Worm (Caenorhabditis elegans) whole organism, L4 larva: ENCODE measurements around the gene sqv-2.
A peak's percentile ranks its signal among the peaks of the same experiment; 100 is the strongest.

Source experiments
- D1046.2 ChIP-seq: fragments of 200-800 bp; sonication (Bioruptor generic); IDR thresholded peaks from 2 replicates; pipeline ENCODE4 v1.3.6; 2022; ENCODE audit warnings: missing genetic modification characterization, missing compliant biosample characterization
- F49E8.2 ChIP-seq: sonication (generic microtip); optimal IDR thresholded peaks from 2 replicates; lab custom pipeline; 2016; ENCODE audit warnings: missing compliant biosample characterization, mild to moderate bottlenecking, missing genetic modification characterization, borderline replicate concordance
- T20F7.1 ChIP-seq: fragments of 200-800 bp; sonication (Bioruptor generic); optimal IDR thresholded peaks from 2 replicates; lab custom pipeline; 2018; ENCODE audit warnings: mild to moderate bottlenecking, missing genetic modification characterization, missing compliant biosample characterization
- T26A8.4 ChIP-seq: fragments of 200-800 bp; sonication (Bioruptor generic); IDR thresholded peaks from 2 replicates; pipeline ENCODE4 v1.3.6; 2022; ENCODE audit warnings: missing genetic modification characterization, missing compliant biosample characterization
- ZK337.2 ChIP-seq: fragments of 200-800 bp; sonication (Bioruptor generic); IDR thresholded peaks from 2 replicates; pipeline ENCODE4 v1.3.6; 2022; ENCODE audit warnings: missing genetic modification reagents, missing genetic modification characterization, missing compliant biosample characterization
- ZK546.5 ChIP-seq, 2 experiments: sonication (generic microtip); optimal IDR thresholded peaks; 2 replicates each; lab custom pipeline; 2017; ENCODE audit warnings: missing biosample characterization in 2 of 2, missing genetic modification characterization in 2 of 2
- aha-1 ChIP-seq: fragments of 150-350 bp; peaks from one replicate; lab custom pipeline; 2014; ENCODE audit warnings: missing biosample characterization, missing genetic modification characterization
- arid-1 ChIP-seq: fragments of 200-800 bp; sonication (Bioruptor generic); conservative IDR thresholded peaks from 2 replicates; pipeline ENCODE4 v1.3.6; 2022; ENCODE audit warnings: missing genetic modification reagents, missing genetic modification characterization, missing compliant biosample characterization
- attf-4 ChIP-seq: sonication (generic microtip); optimal IDR thresholded peaks from 3 replicates; lab custom pipeline; 2017; ENCODE audit warnings: missing biosample characterization, missing genetic modification characterization
- ceh-44 ChIP-seq: fragments of 200-800 bp; sonication (Bioruptor generic); IDR thresholded peaks from 2 replicates; pipeline ENCODE4 v1.3.6; 2022; ENCODE audit warnings: missing genetic modification reagents, missing genetic modification characterization, missing compliant biosample characterization
- ceh-62 ChIP-seq: sonication (generic microtip); optimal IDR thresholded peaks from 2 replicates; lab custom pipeline; 2017; ENCODE audit warnings: missing biosample characterization, missing genetic modification characterization
- cey-2 ChIP-seq: sonication (generic microtip); optimal IDR thresholded peaks from 3 replicates; lab custom pipeline; 2017; ENCODE audit warnings: missing genetic modification characterization, mild to moderate bottlenecking, missing compliant biosample characterization, antibody characterized with exemption, borderline replicate concordance; ENCODE audit not compliant: insufficient read depth
- ctbp-1 ChIP-seq: fragments of 200-800 bp; sonication (Bioruptor generic); IDR thresholded peaks from 2 replicates; pipeline ENCODE4 v1.3.6; 2022; ENCODE audit warnings: missing genetic modification reagents, missing genetic modification characterization, missing compliant biosample characterization
- dmd-6 ChIP-seq: fragments of 200-800 bp; sonication (Bioruptor generic); IDR thresholded peaks from 2 replicates; pipeline ENCODE4 v1.3.6; 2022; ENCODE audit warnings: missing genetic modification reagents, missing genetic modification characterization, missing compliant biosample characterization
- dmd-9 ChIP-seq: fragments of 200-800 bp; sonication (Bioruptor generic); IDR thresholded peaks from 2 replicates; pipeline ENCODE4 v1.3.6; 2022; ENCODE audit warnings: missing genetic modification reagents, missing genetic modification characterization, missing compliant biosample characterization
- dpl-1 ChIP-seq: fragments of 150-350 bp; optimal IDR thresholded peaks from 2 replicates; lab custom pipeline; 2014; ENCODE audit warnings: missing biosample characterization, missing genetic modification reagents, missing genetic modification characterization
- duxl-1 ChIP-seq: sonication (generic microtip); optimal IDR thresholded peaks from 2 replicates; lab custom pipeline; 2016; ENCODE audit warnings: mild to moderate bottlenecking, missing genetic modification characterization, moderate library complexity, missing compliant biosample characterization; ENCODE audit not compliant: poor library complexity
- egl-27 ChIP-seq: sonication (generic microtip); optimal IDR thresholded peaks from 3 replicates; lab custom pipeline; 2017; ENCODE audit warnings: missing biosample characterization, missing genetic modification reagents, missing genetic modification characterization
- gei-8 ChIP-seq: fragments of 200-800 bp; sonication (Bioruptor generic); optimal IDR thresholded peaks from 2 replicates; lab custom pipeline; 2018; ENCODE audit warnings: mild to moderate bottlenecking, missing genetic modification characterization, missing compliant biosample characterization
- jun-1 ChIP-seq: fragments of 150-350 bp; optimal IDR thresholded peaks from 2 replicates; lab custom pipeline; 2014; ENCODE audit warnings: missing biosample characterization, missing genetic modification reagents, missing genetic modification characterization
- lin-13 ChIP-seq: fragments of 150-350 bp; optimal IDR thresholded peaks from 2 replicates; lab custom pipeline; 2014; ENCODE audit warnings: missing biosample characterization, missing genetic modification reagents, missing genetic modification characterization
- lin-38 ChIP-seq: fragments of 200-800 bp; sonication (Bioruptor generic); IDR thresholded peaks from 2 replicates; pipeline ENCODE4 v1.3.6; 2022; ENCODE audit warnings: missing genetic modification reagents, missing genetic modification characterization, missing compliant biosample characterization
- lin-39 ChIP-seq: fragments of 150-350 bp; optimal IDR thresholded peaks from 2 replicates; lab custom pipeline; 2014; ENCODE audit warnings: missing biosample characterization, missing genetic modification reagents, missing genetic modification characterization
- lir-3 ChIP-seq: sonication (generic microtip); optimal IDR thresholded peaks from 2 replicates; lab custom pipeline; 2016; ENCODE audit warnings: mild to moderate bottlenecking, missing genetic modification characterization, missing compliant biosample characterization
- madf-5 ChIP-seq, 2 experiments: fragments of 200-800 bp; sonication (Bioruptor generic); IDR thresholded peaks; 2 replicates each; pipeline ENCODE4 v1.3.6; 2022; ENCODE audit warnings: missing compliant biosample characterization in 2 of 2, missing genetic modification characterization in 2 of 2
- madf-9 ChIP-seq: fragments of 200-800 bp; sonication (Bioruptor generic); conservative IDR thresholded peaks from 2 replicates; pipeline ENCODE4 v1.3.6; 2022; ENCODE audit warnings: missing genetic modification reagents, missing genetic modification characterization, missing compliant biosample characterization
- mdt-29 ChIP-seq: fragments of 200-800 bp; sonication (Bioruptor generic); IDR thresholded peaks from 2 replicates; pipeline ENCODE4 v1.3.6; 2022; ENCODE audit warnings: missing genetic modification reagents, missing genetic modification characterization, missing compliant biosample characterization
- mes-2 ChIP-seq: sonication (generic microtip); optimal IDR thresholded peaks from 2 replicates; lab custom pipeline; 2016; ENCODE audit warnings: missing genotype, mild to moderate bottlenecking, missing genetic modification characterization, missing compliant biosample characterization; ENCODE audit not compliant: poor library complexity, severe bottlenecking
- nhr-11 ChIP-seq: fragments of 150-350 bp; optimal IDR thresholded peaks from 2 replicates; lab custom pipeline; 2014; ENCODE audit warnings: missing biosample characterization, missing genetic modification characterization
- nhr-111 ChIP-seq: fragments of 200-800 bp; sonication (Bioruptor generic); optimal IDR thresholded peaks from 2 replicates; lab custom pipeline; 2018; ENCODE audit warnings: mild to moderate bottlenecking, missing genetic modification characterization, missing compliant biosample characterization
- nhr-237 ChIP-seq: sonication (generic microtip); optimal IDR thresholded peaks from 2 replicates; lab custom pipeline; 2017; ENCODE audit warnings: missing biosample characterization, missing genetic modification characterization
- nhr-25 ChIP-seq: sonication (generic microtip); optimal IDR thresholded peaks from 2 replicates; lab custom pipeline; 2017; ENCODE audit warnings: missing genetic modification characterization, mild to moderate bottlenecking, missing compliant biosample characterization, antibody characterized with exemption, moderate library complexity, borderline replicate concordance; ENCODE audit not compliant: insufficient read depth
- nhr-41 ChIP-seq: fragments of 200-800 bp; sonication (Bioruptor generic); IDR thresholded peaks from 2 replicates; pipeline ENCODE4 v1.3.6; 2022; ENCODE audit warnings: missing genetic modification reagents, missing genetic modification characterization, missing compliant biosample characterization
- nhr-42 ChIP-seq: fragments of 200-800 bp; sonication (Bioruptor generic); IDR thresholded peaks from 2 replicates; pipeline ENCODE4 v1.3.6; 2022; ENCODE audit warnings: missing genetic modification characterization, missing compliant biosample characterization
- nhr-76 ChIP-seq: fragments of 150-350 bp; optimal IDR thresholded peaks from 2 replicates; lab custom pipeline; 2014; ENCODE audit warnings: missing biosample characterization, missing genetic modification characterization
- pha-4 ChIP-seq, 2 experiments: fragments of 150-350 bp in 1 of 2; fragments of 200-800 bp in 1 of 2; sonication (Bioruptor generic) in 1 of 2; IDR thresholded peaks in 1 of 2; optimal IDR thresholded peaks in 1 of 2; 2 replicates each; pipeline versions ENCODE4 v1.3.6 to Lab custom; 2014 to 2022; ENCODE audit warnings: missing genetic modification characterization in 2 of 2, missing genetic modification reagents in 2 of 2, missing biosample characterization in 1 of 2, missing compliant biosample characterization in 1 of 2
- pqm-1 ChIP-seq: sonication (generic microtip); optimal IDR thresholded peaks from 2 replicates; lab custom pipeline; 2017; ENCODE audit warnings: missing biosample characterization, missing genetic modification characterization
- rbr-2 ChIP-seq: sonication (generic microtip); optimal IDR thresholded peaks from 2 replicates; lab custom pipeline; 2016; ENCODE audit warnings: missing genotype, missing genetic modification characterization, missing compliant biosample characterization
- saeg-2 ChIP-seq: fragments of 200-800 bp; sonication (Bioruptor generic); IDR thresholded peaks from 2 replicates; pipeline ENCODE4 v1.3.6; 2022; ENCODE audit warnings: missing genetic modification reagents, missing genetic modification characterization, missing compliant biosample characterization
- sdz-12 ChIP-seq: fragments of 200-800 bp; sonication (Bioruptor generic); optimal IDR thresholded peaks from 2 replicates; lab custom pipeline; 2018; ENCODE audit warnings: mild to moderate bottlenecking, missing genetic modification characterization, missing compliant biosample characterization
- set-16 ChIP-seq: fragments of 200-800 bp; sonication (Bioruptor generic); IDR thresholded peaks from 2 replicates; pipeline ENCODE4 v1.3.6; 2022; ENCODE audit warnings: missing genetic modification reagents, missing genetic modification characterization, missing compliant biosample characterization
- skn-1 ChIP-seq: fragments of 150-350 bp; optimal IDR thresholded peaks from 2 replicates; lab custom pipeline; 2014; ENCODE audit warnings: missing biosample characterization, missing genetic modification characterization
- snpc-1.2 ChIP-seq: fragments of 200-800 bp; sonication (Bioruptor generic); IDR thresholded peaks from 2 replicates; pipeline ENCODE4 v1.3.6; 2022; ENCODE audit warnings: missing genetic modification reagents, missing genetic modification characterization, missing compliant biosample characterization
- tra-1 ChIP-seq: fragments of 200-800 bp; sonication (Bioruptor generic); IDR thresholded peaks from 2 replicates; pipeline ENCODE4 v1.3.6; 2022; ENCODE audit warnings: missing genetic modification reagents, missing genetic modification characterization, missing compliant biosample characterization
- unc-130 ChIP-seq: sonication (generic microtip); optimal IDR thresholded peaks from 2 replicates; lab custom pipeline; 2016; ENCODE audit warnings: missing genetic modification reagents, missing genetic modification characterization, missing compliant biosample characterization
- unc-39 ChIP-seq: sonication (generic microtip); optimal IDR thresholded peaks from 2 replicates; lab custom pipeline; 2017; ENCODE audit warnings: missing biosample characterization, missing genetic modification characterization
- vab-7 ChIP-seq: fragments of 200-800 bp; sonication (Bioruptor generic); IDR thresholded peaks from 2 replicates; pipeline ENCODE4 v1.3.6; 2022; ENCODE audit warnings: missing genetic modification reagents, missing genetic modification characterization, missing compliant biosample characterization
- zag-1 ChIP-seq: fragments of 150-350 bp; optimal IDR thresholded peaks from 2 replicates; lab custom pipeline; 2014; ENCODE audit warnings: missing biosample characterization, missing genetic modification characterization

sqv-2 gene

ce11 chrII:2888957-2889630 is 5.1 kb downstream of the sqv-2 start, which contains the start of gene pinn-1 (continued):
- TF ChIP-seq skn-1 (tag; lab: Kevin White, UChicago) = no peak
- TF ChIP-seq unc-39 (tag; lab: Kevin White, UChicago) = no peak
- TF ChIP-seq set-16 (GFP tag; lab: Robert Waterston, UW) = peak; percentile 18; the same call in 1 of the 2 replicates
- peak in 1 of 2 experiments; percentile 12 for TF ChIP-seq ZK546.5 (tag; optimal IDR thresholded peaks at IDR 0.05; lab: Kevin White, UChicago)
- TF ChIP-seq jun-1 (tag; lab: Kevin White, UChicago) = peak; percentile 68
- peak; percentile 74; the same call in 1 of the 2 replicates for TF ChIP-seq D1046.2 (GFP tag; lab: Robert Waterston, UW)
- 0 out of 2 replicates have a peak, but pooled peaks have one; percentile 28 for TF ChIP-seq saeg-2
- peak; percentile 82 for TF ChIP-seq tra-1 (GFP tag; lab: Robert Waterston, UW)
- peak; percentile 79 for TF ChIP-seq T26A8.4 (GFP tag; lab: Robert Waterston, UW)
- peak; percentile 87 for TF ChIP-seq duxl-1 (tag; lab: Kevin White, UChicago)
- peak; percentile 97 for TF ChIP-seq dmd-9 (GFP tag; lab: Robert Waterston, UW)
- TF ChIP-seq unc-130 = peak; percentile 92
- no peak for TF ChIP-seq lin-39 (tag; lab: Kevin White, UChicago)
- peak; percentile 72 for TF ChIP-seq ctbp-1 (GFP tag; lab: Robert Waterston, UW)
- TF ChIP-seq lin-38 (GFP tag; lab: Robert Waterston, UW) = peak; percentile 99
- TF ChIP-seq nhr-111 (GFP tag; lab: Kevin White, UChicago) = no peak
- TF ChIP-seq ZK337.2 (GFP tag; lab: Robert Waterston, UW) = peak; percentile 96
- TF ChIP-seq lir-3 (tag; lab: Kevin White, UChicago) = no peak
- TF ChIP-seq zag-1 (tag; lab: Kevin White, UChicago) = no peak
- peak; percentile 59 for TF ChIP-seq nhr-25 (tag; lab: Kevin White, UChicago)
- TF ChIP-seq gei-8 (GFP tag; lab: Kevin White, UChicago) = no peak
- peak; percentile 94 for TF ChIP-seq aha-1
- TF ChIP-seq rbr-2 (tag; lab: Kevin White, UChicago) = peak; percentile 81
- TF ChIP-seq nhr-11 (tag; lab: Kevin White, UChicago) = peak; percentile 53
- no peak for TF ChIP-seq pqm-1
- peak; percentile 83; the same call in 1 of the 2 replicates for TF ChIP-seq nhr-42 (GFP tag; lab: Robert Waterston, UW)
- TF ChIP-seq nhr-76 (tag; lab: Kevin White, UChicago) = no peak
- TF ChIP-seq mes-2 (tag; lab: Kevin White, UChicago) = peak; percentile 100
- TF ChIP-seq egl-27 (tag; lab: Kevin White, UChicago) = no peak
- peak; percentile 76 for TF ChIP-seq dpl-1 (GFP tag; lab: Kevin White, UChicago)
- peak; percentile 90 for TF ChIP-seq sdz-12
- peak; percentile 85 for TF ChIP-seq dmd-6
- no peak for TF ChIP-seq nhr-237
- TF ChIP-seq T20F7.1 (GFP tag; lab: Kevin White, UChicago) = no peak
- peak; percentile 83 for TF ChIP-seq lin-13 (GFP tag; lab: Kevin White, UChicago)
- peak; percentile 74 for TF ChIP-seq vab-7 (GFP tag; lab: Robert Waterston, UW)
- TF ChIP-seq arid-1 (GFP tag; lab: Robert Waterston, UW) = 0 out of 2 replicates have a peak, but pooled peaks have one; percentile 41
- TF ChIP-seq snpc-1.2 (GFP tag; lab: Robert Waterston, UW) = peak; percentile 75; the same call in 1 of the 2 replicates
- TF ChIP-seq madf-5 (GFP tag; IDR thresholded peaks at IDR 0.05; lab: Robert Waterston, UW) = peak; percentile 67 to 85; a peak in 2 of 4 replicates
- no peak for TF ChIP-seq cey-2
- TF ChIP-seq ceh-44 (GFP tag; lab: Robert Waterston, UW) = peak; percentile 87
- no peak for TF ChIP-seq attf-4 (tag; lab: Kevin White, UChicago)
- TF ChIP-seq pha-4 (GFP tag; IDR thresholded peaks at IDR 0.05; lab: Robert Waterston, UW) = peak; percentile 75
- TF ChIP-seq pha-4 (tag; optimal IDR thresholded peaks at IDR 0.05; lab: Kevin White, UChicago) = peak; percentile 43
- peak; percentile 74 for TF ChIP-seq mdt-29
- TF ChIP-seq F49E8.2 (tag; lab: Kevin White, UChicago) = peak; percentile 57
- TF ChIP-seq madf-9 (GFP tag; lab: Robert Waterston, UW) = peak; percentile 88
- TF ChIP-seq ceh-62 (tag; lab: Kevin White, UChicago) = no peak
- TF ChIP-seq nhr-41 (GFP tag; lab: Robert Waterston, UW) = no peak
